Fruit fly (Drosophila melanogaster) whole organism, prepupa: ENCODE results near the gene Afti.

Source experiments
- Blimp-1 ChIP-seq: fragments of 200-800 bp; sonication (Bioruptor generic); optimal IDR thresholded peaks from 3 replicates; lab custom pipeline; 2017; ENCODE audit warnings: missing biosample characterization, missing genetic modification characterization, mild to moderate bottlenecking, moderate library complexity, missing genetic modification reagents
- CG10669 ChIP-seq: fragments of 200-800 bp; sonication (Bioruptor generic); optimal IDR thresholded peaks from 3 replicates; lab custom pipeline; 2018; ENCODE audit warnings: missing biosample characterization, mild to moderate bottlenecking, missing genetic modification characterization, moderate library complexity
- CG11294 ChIP-seq: fragments of 200-800 bp; sonication (Bioruptor generic); IDR thresholded peaks from 2 replicates; pipeline ENCODE4 v1.3.6; 2022; ENCODE audit warnings: missing biosample characterization, missing genetic modification characterization
- CG11762 ChIP-seq: fragments of 200-800 bp; sonication (Bioruptor generic); optimal IDR thresholded peaks from 3 replicates; lab custom pipeline; 2016; ENCODE audit warnings: missing biosample characterization, missing genetic modification characterization; ENCODE audit not compliant: insufficient read depth
- CG11902 ChIP-seq: fragments of 200-800 bp; sonication (Bioruptor generic); optimal IDR thresholded peaks from 3 replicates; lab custom pipeline; 2016; ENCODE audit warnings: missing biosample characterization, missing genetic modification characterization
- CG1621 ChIP-seq: fragments of 200-800 bp; sonication (Bioruptor generic); optimal IDR thresholded peaks from 3 replicates; lab custom pipeline; 2018; ENCODE audit warnings: missing biosample characterization, mild to moderate bottlenecking, missing genetic modification characterization
- CG16779 ChIP-seq: fragments of 200-800 bp; sonication (Bioruptor generic); optimal IDR thresholded peaks from 3 replicates; lab custom pipeline; 2017; ENCODE audit warnings: missing biosample characterization, mild to moderate bottlenecking, missing genetic modification characterization
- CG3032 ChIP-seq: fragments of 200-800 bp; optimal IDR thresholded peaks from 2 replicates; lab custom pipeline; 2019; ENCODE audit warnings: missing biosample characterization, mild to moderate bottlenecking, missing genetic modification characterization, moderate library complexity
- CG31627 ChIP-seq: fragments of 200-800 bp; sonication (Bioruptor generic); optimal IDR thresholded peaks from 3 replicates; lab custom pipeline; 2016; ENCODE audit warnings: missing biosample characterization, missing genetic modification characterization
- CG32006 ChIP-seq: fragments of 200-800 bp; sonication (Bioruptor generic); optimal IDR thresholded peaks from 3 replicates; lab custom pipeline; 2017; ENCODE audit warnings: missing biosample characterization, mild to moderate bottlenecking, missing genetic modification characterization
- CG34406 ChIP-seq: fragments of 200-800 bp; sonication (Bioruptor generic); optimal IDR thresholded peaks from 3 replicates; lab custom pipeline; 2016; ENCODE audit warnings: missing biosample characterization, missing genetic modification characterization
- CG6163 ChIP-seq: fragments of 200-800 bp; sonication (Bioruptor generic); IDR thresholded peaks from 3 replicates; pipeline ENCODE4 v1.3.6; 2022; ENCODE audit warnings: missing biosample characterization, missing genetic modification characterization
- CG6276 ChIP-seq: fragments of 200-800 bp; sonication (Bioruptor generic); optimal IDR thresholded peaks from 2 replicates; lab custom pipeline; 2017; ENCODE audit warnings: missing biosample characterization, mild to moderate bottlenecking, missing genetic modification characterization
- CG6792 ChIP-seq: fragments of 200-800 bp; sonication (Bioruptor generic); optimal IDR thresholded peaks from 3 replicates; lab custom pipeline; 2016; ENCODE audit warnings: missing biosample characterization, missing genetic modification characterization
- CG6854 ChIP-seq: fragments of 200-800 bp; sonication (Bioruptor generic); optimal IDR thresholded peaks from 2 replicates; lab custom pipeline; 2017; ENCODE audit warnings: missing biosample characterization, mild to moderate bottlenecking, missing genetic modification characterization
- CG8119 ChIP-seq: fragments of 200-800 bp; sonication (Bioruptor generic); IDR thresholded peaks from 3 replicates; pipeline ENCODE4 v1.3.6; 2022; ENCODE audit warnings: missing biosample characterization, missing genetic modification characterization
- CG8632 ChIP-seq: fragments of 200-800 bp; sonication (Bioruptor generic); optimal IDR thresholded peaks from 3 replicates; lab custom pipeline; 2016; ENCODE audit warnings: missing biosample characterization, missing genetic modification characterization
- Eip75B ChIP-seq: fragments of 200-800 bp; sonication (Bioruptor generic); optimal IDR thresholded peaks from 3 replicates; lab custom pipeline; 2016; ENCODE audit warnings: missing biosample characterization, missing genetic modification characterization
- Eip78C ChIP-seq: fragments of 200-800 bp; sonication (Bioruptor generic); peaks from one replicate; lab custom pipeline; 2016; ENCODE audit warnings: missing biosample characterization, missing genetic modification characterization
- Eip93F ChIP-seq: fragments of 200-800 bp; sonication (Bioruptor generic); optimal IDR thresholded peaks from 2 replicates; lab custom pipeline; 2016; ENCODE audit warnings: missing biosample characterization, mild to moderate bottlenecking, missing genetic modification characterization
- Ets21C ChIP-seq: fragments of 200-800 bp; sonication (Bioruptor generic); optimal IDR thresholded peaks from 3 replicates; lab custom pipeline; 2016; ENCODE audit warnings: missing biosample characterization, missing genetic modification characterization
- Gug ChIP-seq: fragments of 200-800 bp; sonication (Bioruptor generic); IDR thresholded peaks from 2 replicates; pipeline ENCODE4 v1.3.6; 2022; ENCODE audit warnings: missing biosample characterization, missing genetic modification characterization
- Hr38 ChIP-seq: sonication (Bioruptor generic); optimal IDR thresholded peaks from 2 replicates; lab custom pipeline; 2016; ENCODE audit warnings: missing biosample characterization, missing genetic modification characterization
- Hr39 ChIP-seq: fragments of 200-800 bp; sonication (Bioruptor generic); optimal IDR thresholded peaks from 2 replicates; lab custom pipeline; 2016; ENCODE audit warnings: missing biosample characterization, missing genetic modification characterization
- Hr4 ChIP-seq: fragments of 200-800 bp; sonication (Bioruptor generic); optimal IDR thresholded peaks from 3 replicates; lab custom pipeline; 2016; ENCODE audit warnings: missing biosample characterization, missing genetic modification characterization
- Lpt ChIP-seq: fragments of 200-800 bp; sonication (Bioruptor generic); optimal IDR thresholded peaks from 3 replicates; lab custom pipeline; 2016; ENCODE audit warnings: missing biosample characterization, missing genetic modification characterization
- Met ChIP-seq: fragments of 200-800 bp; sonication (Bioruptor generic); optimal IDR thresholded peaks from 3 replicates; lab custom pipeline; 2016; ENCODE audit warnings: missing biosample characterization, missing genetic modification characterization
- OdsH ChIP-seq: fragments of 200-800 bp; sonication (Bioruptor generic); optimal IDR thresholded peaks from 3 replicates; lab custom pipeline; 2016; ENCODE audit warnings: missing biosample characterization, missing genetic modification characterization
- Sox14 ChIP-seq: fragments of 200-800 bp; sonication (Bioruptor generic); optimal IDR thresholded peaks from 3 replicates; lab custom pipeline; 2016; ENCODE audit warnings: missing biosample characterization, missing genetic modification characterization
- achi ChIP-seq: fragments of 200-800 bp; sonication (Bioruptor generic); optimal IDR thresholded peaks from 3 replicates; lab custom pipeline; 2016; ENCODE audit warnings: missing biosample characterization, missing genetic modification characterization
- acj6 ChIP-seq: fragments of 200-800 bp; sonication (Bioruptor generic); optimal IDR thresholded peaks from 3 replicates; lab custom pipeline; 2016; ENCODE audit warnings: missing biosample characterization, missing genetic modification characterization
- cyc ChIP-seq: fragments of 200-800 bp; sonication (Bioruptor generic); optimal IDR thresholded peaks from 3 replicates; lab custom pipeline; 2016; ENCODE audit warnings: missing biosample characterization, missing genetic modification characterization
- dac ChIP-seq: fragments of 200-800 bp; sonication (Bioruptor generic); optimal IDR thresholded peaks from 2 replicates; lab custom pipeline; 2017; ENCODE audit warnings: missing biosample characterization, mild to moderate bottlenecking, missing genetic modification characterization
- dsx ChIP-seq: fragments of 200-800 bp; optimal IDR thresholded peaks from 3 replicates; lab custom pipeline; 2019; ENCODE audit warnings: missing biosample characterization, mild to moderate bottlenecking, missing genetic modification characterization, moderate library complexity; ENCODE audit not compliant: poor library complexity, severe bottlenecking
- eg ChIP-seq: fragments of 200-800 bp; sonication (Bioruptor generic); IDR thresholded peaks from 3 replicates; pipeline ENCODE4 v1.3.6; 2022; ENCODE audit warnings: missing biosample characterization, missing genetic modification characterization
- esn ChIP-seq: fragments of 200-800 bp; sonication (Bioruptor generic); optimal IDR thresholded peaks from 2 replicates; lab custom pipeline; 2016; ENCODE audit warnings: missing biosample characterization, mild to moderate bottlenecking, missing genetic modification characterization, moderate library complexity
- fd59A ChIP-seq: fragments of 200-800 bp; sonication (Bioruptor generic); optimal IDR thresholded peaks from 2 replicates; lab custom pipeline; 2017; ENCODE audit warnings: missing biosample characterization, mild to moderate bottlenecking, missing genetic modification characterization, missing genetic modification reagents
- fd85E ChIP-seq: fragments of 200-800 bp; sonication (Bioruptor generic); optimal IDR thresholded peaks from 3 replicates; lab custom pipeline; 2016; ENCODE audit warnings: missing biosample characterization, missing genetic modification characterization
- fkh ChIP-seq: fragments of 200-800 bp; sonication (Bioruptor generic); optimal IDR thresholded peaks from 3 replicates; lab custom pipeline; 2017; ENCODE audit warnings: missing biosample characterization, mild to moderate bottlenecking, missing genetic modification characterization, moderate library complexity
- lz ChIP-seq: fragments of 200-800 bp; sonication (Bioruptor generic); optimal IDR thresholded peaks from 3 replicates; lab custom pipeline; 2016; ENCODE audit warnings: missing biosample characterization, missing genetic modification characterization
- net ChIP-seq: fragments of 200-800 bp; sonication (Bioruptor generic); optimal IDR thresholded peaks from 3 replicates; lab custom pipeline; 2016; ENCODE audit warnings: missing biosample characterization, missing genetic modification characterization
- pdm3 ChIP-seq: fragments of 200-800 bp; sonication (Bioruptor generic); optimal IDR thresholded peaks from 3 replicates; lab custom pipeline; 2016; ENCODE audit warnings: missing biosample characterization, missing genetic modification characterization
- salr ChIP-seq, 2 experiments: fragments of 200-800 bp; sonication (Bioruptor generic); optimal IDR thresholded peaks; 3 replicates each; lab custom pipeline; 2016 to 2018; ENCODE audit warnings: missing biosample characterization in 2 of 2, missing genetic modification characterization in 2 of 2, mild to moderate bottlenecking in 1 of 2
- spab ChIP-seq: fragments of 200-800 bp; sonication (Bioruptor generic); optimal IDR thresholded peaks from 2 replicates; lab custom pipeline; 2017; ENCODE audit warnings: missing biosample characterization, mild to moderate bottlenecking, missing genetic modification characterization, missing genetic modification reagents
- svp ChIP-seq: fragments of 200-800 bp; sonication (Bioruptor generic); peaks from one replicate; lab custom pipeline; 2016; ENCODE audit warnings: missing biosample characterization, missing genetic modification characterization
- vri ChIP-seq: fragments of 200-800 bp; sonication (Bioruptor generic); optimal IDR thresholded peaks from 3 replicates; lab custom pipeline; 2016; ENCODE audit warnings: missing biosample characterization, mild to moderate bottlenecking, missing genetic modification characterization

Afti gene

DNA sequence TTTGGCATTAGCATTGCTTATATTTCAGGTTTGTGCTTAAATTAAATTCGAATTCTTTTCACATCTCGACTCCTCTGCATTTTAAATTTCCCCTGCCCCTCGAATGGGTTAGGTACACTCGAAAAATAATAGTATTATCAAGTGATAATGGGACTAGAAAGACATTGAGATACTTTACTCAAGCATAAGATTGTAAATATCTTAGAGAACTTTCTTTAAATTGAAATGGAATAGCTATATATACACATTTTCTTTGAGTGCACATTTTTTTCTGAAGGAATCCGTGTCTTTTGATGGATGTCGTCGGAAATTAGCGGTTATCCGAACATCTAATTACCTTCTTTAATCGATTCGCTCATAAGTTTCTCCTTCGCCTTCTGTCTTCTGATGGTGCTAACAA is 15.5 kb downstream of the Afti start (continued):
- no peak for TF ChIP-seq CG6163 (GFP tag; lab: Robert Waterston, UW)
- no peak for TF ChIP-seq CG6276 (GFP tag; lab: Kevin White, UChicago)
- no peak for TF ChIP-seq Ets21C (GFP tag; lab: Kevin White, UChicago)
- TF ChIP-seq CG11902 (GFP tag; lab: Kevin White, UChicago) = no peak
- TF ChIP-seq CG6854 = no peak
- TF ChIP-seq cyc (GFP tag; lab: Kevin White, UChicago) = peak; percentile 18
- TF ChIP-seq CG32006 (GFP tag; lab: Kevin White, UChicago) = peak; percentile 22
- no peak for TF ChIP-seq fkh (GFP tag; lab: Kevin White, UChicago)
- peak; percentile 46 for TF ChIP-seq lz
- TF ChIP-seq CG16779 (tag; lab: Kevin White, UChicago) = no peak
- TF ChIP-seq achi (GFP tag; lab: Kevin White, UChicago) = no peak
- no peak for TF ChIP-seq Blimp-1
- peak; percentile 46 for TF ChIP-seq esn (GFP tag; lab: Kevin White, UChicago)
- TF ChIP-seq CG10669 (GFP tag; lab: Kevin White, UChicago) = no peak
- TF ChIP-seq CG6792 (GFP tag; lab: Kevin White, UChicago) = no peak
- TF ChIP-seq spab (GFP tag; lab: Kevin White, UChicago) = no peak
- no peak for TF ChIP-seq dac (GFP tag; lab: Kevin White, UChicago)
- TF ChIP-seq acj6 (GFP tag; lab: Kevin White, UChicago) = peak; percentile 3
- no peak for TF ChIP-seq CG8119 (GFP tag; lab: Robert Waterston, UW)
- TF ChIP-seq Eip75B (GFP tag; lab: Kevin White, UChicago) = no peak
- TF ChIP-seq CG11294 (GFP tag; lab: Robert Waterston, UW) = no peak
- no peak for TF ChIP-seq vri (GFP tag; lab: Kevin White, UChicago)
- peak; percentile 45 for TF ChIP-seq Hr39 (GFP tag; lab: Kevin White, UChicago)
- TF ChIP-seq salr (GFP tag; optimal IDR thresholded peaks at IDR 0.05; lab: Kevin White, UChicago) = no peak
- peak; percentile 58 for TF ChIP-seq Eip78C
- no peak for TF ChIP-seq fd85E (GFP tag; lab: Kevin White, UChicago)
- no peak for TF ChIP-seq Eip93F (GFP tag; lab: Kevin White, UChicago)
- TF ChIP-seq Met (GFP tag; lab: Kevin White, UChicago) = no peak
- no peak for TF ChIP-seq svp (GFP tag; lab: Kevin White, UChicago)

- TF ChIP-seq Hr38 = no peak
- TF ChIP-seq salr (GFP tag; optimal IDR thresholded peaks at IDR 0.05; lab: Kevin White, UChicago) = no peak
- no peak for TF ChIP-seq pdm3 (GFP tag; lab: Kevin White, UChicago)
- no peak for TF ChIP-seq CG11762
- no peak for TF ChIP-seq CG11902 (GFP tag; lab: Kevin White, UChicago)
- no peak for TF ChIP-seq OdsH
- no peak for TF ChIP-seq Sox14 (GFP tag; lab: Kevin White, UChicago)
- no peak for TF ChIP-seq CG1621
- TF ChIP-seq dsx (GFP tag; lab: Kevin White, UChicago) = no peak
- no peak for TF ChIP-seq cyc (GFP tag; lab: Kevin White, UChicago)
- TF ChIP-seq CG8119 (GFP tag; lab: Robert Waterston, UW) = no peak
- TF ChIP-seq CG6163 (GFP tag; lab: Robert Waterston, UW) = no peak
- no peak for TF ChIP-seq net (GFP tag; lab: Kevin White, UChicago)
- TF ChIP-seq fkh (GFP tag; lab: Kevin White, UChicago) = no peak
Observed at dm6 chr3R:14310062-14310461, 16.4 kb downstream of the Afti start, which contains the start of gene CG31321. Gene CG31321 (plus strand): TSS chr3R:14310362.

DNA sequence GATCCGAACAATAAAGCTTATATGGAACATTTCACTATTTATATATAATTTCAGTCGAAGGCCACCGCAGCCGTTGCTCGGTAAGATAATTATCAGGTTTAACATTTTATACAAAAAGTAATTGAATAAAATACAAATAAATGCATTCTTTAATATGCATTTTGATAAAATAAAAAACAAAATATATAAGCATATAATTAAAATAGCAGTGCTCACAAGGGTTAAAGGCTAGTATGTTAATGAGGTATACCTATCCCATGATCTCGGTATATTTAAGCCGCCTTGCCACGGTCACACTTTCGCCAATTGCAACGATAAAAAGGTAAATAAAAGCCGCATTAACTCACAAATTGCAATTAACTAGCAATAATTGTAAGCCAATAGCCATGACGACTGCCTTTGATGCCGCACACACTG is 17.7 kb downstream of the Afti start, which contains the start of gene Polr2I:
Gene Polr2I, plus strand, starts transcription at position 289 of the 417 bp plus-strand sequence.
- TF ChIP-seq CG8119 (GFP tag; lab: Robert Waterston, UW) = no peak
- no peak for TF ChIP-seq Hr4
- TF ChIP-seq Lpt (GFP tag; lab: Kevin White, UChicago) = no peak
- TF ChIP-seq cyc (GFP tag; lab: Kevin White, UChicago) = peak; percentile 37
- TF ChIP-seq CG1621 = no peak
- no peak for TF ChIP-seq Eip93F (GFP tag; lab: Kevin White, UChicago)
- peak; percentile 62 for TF ChIP-seq Sox14 (GFP tag; lab: Kevin White, UChicago)
- no peak for TF ChIP-seq CG16779 (tag; lab: Kevin White, UChicago)
- TF ChIP-seq spab (GFP tag; lab: Kevin White, UChicago) = no peak
- no peak for TF ChIP-seq Ets21C (GFP tag; lab: Kevin White, UChicago)
- TF ChIP-seq CG8632 (GFP tag; lab: Kevin White, UChicago) = peak; percentile 26
- TF ChIP-seq net (GFP tag; lab: Kevin White, UChicago) = no peak
- no peak for TF ChIP-seq vri (GFP tag; lab: Kevin White, UChicago)
- no peak for TF ChIP-seq CG10669 (GFP tag; lab: Kevin White, UChicago)
- no peak for TF ChIP-seq dac (GFP tag; lab: Kevin White, UChicago)
- no peak for TF ChIP-seq CG6276 (GFP tag; lab: Kevin White, UChicago)
- TF ChIP-seq Gug (GFP tag; lab: Robert Waterston, UW) = 0 out of 2 replicates have a peak, but pooled peaks have one; percentile 30
- TF ChIP-seq CG6792 (GFP tag; lab: Kevin White, UChicago) = peak; percentile 15
- peak; percentile 33 for TF ChIP-seq CG34406
- peak; percentile 56 for TF ChIP-seq CG3032 (tag; lab: Kevin White, UChicago)
- TF ChIP-seq achi (GFP tag; lab: Kevin White, UChicago) = no peak
- TF ChIP-seq esn (GFP tag; lab: Kevin White, UChicago) = peak; percentile 35
- peak; percentile 12 for TF ChIP-seq fd59A (GFP tag; lab: Kevin White, UChicago)
- peak; percentile 27 for TF ChIP-seq CG31627 (GFP tag; lab: Kevin White, UChicago)
- peak; percentile 32; the same call in 1 of the 3 replicates for TF ChIP-seq eg (GFP tag; lab: Robert Waterston, UW)
